Worm (Caenorhabditis elegans): ENCODE measurements around the gene gad-3.

gad-3 gene

DNA sequence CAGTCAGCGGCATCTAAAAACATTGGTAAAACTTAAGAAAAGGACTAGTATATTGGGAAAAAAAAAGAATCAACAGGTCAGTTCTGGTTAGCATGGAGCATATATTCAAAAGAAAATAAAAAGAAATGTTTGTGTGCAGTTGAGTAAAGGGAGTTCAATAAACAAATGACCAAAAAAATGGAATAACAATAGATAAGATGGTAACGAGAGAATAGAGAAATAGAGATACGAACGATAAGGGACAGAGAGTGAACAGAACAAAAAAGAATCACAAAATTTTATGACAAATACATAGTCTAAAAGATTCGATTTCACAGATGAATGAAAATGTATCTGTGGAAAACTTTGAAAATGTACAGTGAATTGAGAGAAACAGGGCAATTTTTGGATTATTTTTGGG, at the start of gene gad-3:
Gene gad-3 (minus strand): TSS at position 17 of the 400 bp plus-strand sequence.
- peak; percentile 41 for TF ChIP-seq nhr-85 (tag)
- TF ChIP-seq blmp-1 (tag; optimal IDR thresholded peaks at IDR 0.05) = peak; percentile 7
- TF ChIP-seq jun-1 (tag; optimal IDR thresholded peaks at IDR 0.05) = no peak
- TF ChIP-seq lin-14 (GFP tag; optimal IDR thresholded peaks at IDR 0.05) = peak; percentile 41
- TF ChIP-seq elt-2 (tag; optimal IDR thresholded peaks at IDR 0.05) = peak; percentile 52
- TF ChIP-seq mef-2 (tag; optimal IDR thresholded peaks at IDR 0.05) = no peak
- no peak for TF ChIP-seq unc-30 (tag; optimal IDR thresholded peaks at IDR 0.05)

DNA sequence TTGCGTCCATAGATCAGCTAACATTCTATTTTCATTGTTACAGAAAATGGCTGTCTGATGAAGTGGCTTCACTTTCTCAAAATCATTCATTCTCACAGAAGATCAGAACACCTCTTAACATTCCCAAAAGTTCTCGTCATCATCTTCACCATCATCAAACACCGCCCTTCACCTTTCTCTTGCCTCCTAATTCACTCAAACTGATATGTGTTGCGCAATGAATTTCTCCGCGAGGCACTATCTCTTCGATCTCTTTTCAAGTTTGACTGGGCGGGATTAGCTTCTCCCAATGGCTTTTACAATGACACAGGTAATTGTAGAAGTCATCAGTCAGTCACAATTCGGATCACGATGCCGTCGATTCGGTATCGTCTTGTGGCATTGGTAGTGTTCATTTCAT, 48.8 kb upstream of the gad-3 start, which contains the start of gene grd-6:
Gene grd-6 (plus strand): TSS at position 301 of the 400 bp plus-strand sequence.
- TF ChIP-seq aly-2 (tag; optimal IDR thresholded peaks at IDR 0.05) (no peak), blmp-1 (tag; optimal IDR thresholded peaks at IDR 0.05) (peak; percentile 54)

DNA sequence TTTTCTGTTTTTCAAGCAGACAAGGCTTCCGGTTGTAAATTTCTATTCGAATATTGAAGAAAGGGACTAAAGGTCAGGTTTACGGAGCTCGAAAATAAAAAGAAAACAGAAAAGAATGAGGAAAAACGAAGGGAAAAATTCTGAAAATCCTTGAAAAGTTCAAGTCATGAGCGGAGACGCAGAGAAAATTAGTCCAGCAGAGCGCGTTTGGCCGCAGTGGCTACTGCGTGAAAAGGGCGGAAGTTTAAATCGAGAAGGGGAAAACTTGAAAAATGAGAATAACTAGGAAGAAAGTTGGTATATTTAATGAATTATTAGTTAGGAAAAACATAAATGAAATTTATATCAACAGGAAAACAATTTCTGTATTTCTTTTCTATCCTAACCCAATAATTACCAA, 47.6 kb upstream of the gad-3 start:
- TF ChIP-seq mep-1 (tag; optimal IDR thresholded peaks at IDR 0.05) (peak; percentile 20), lin-14 (GFP tag; optimal IDR thresholded peaks at IDR 0.05) (peak; percentile 56), nhr-20 (tag; optimal IDR thresholded peaks at IDR 0.05) (peak; percentile 49), isw-1 (GFP tag; IDR thresholded peaks at IDR 0.05) (peak; percentile 46; the same call in 1 of the 2 replicates), unc-86 (tag; optimal IDR thresholded peaks at IDR 0.05) (peak; percentile 29), mdl-1 (tag; optimal IDR thresholded peaks at IDR 0.05) (peak in 1 of 2 experiments; percentile 23), nhr-19 (GFP tag; conservative IDR thresholded peaks at IDR 0.05) (peak; percentile 37; the same call in 1 of the 2 replicates), nhr-47 (tag; optimal IDR thresholded peaks at IDR 0.05) (peak; percentile 50), rnt-1 (tag; optimal IDR thresholded peaks at IDR 0.05) (peak; percentile 33), fos-1 (tag; optimal IDR thresholded peaks at IDR 0.05) (peak; percentile 27), efl-1 (optimal IDR thresholded peaks at IDR 0.05) (peak; percentile 54 to 88), efl-1 (GFP tag; optimal IDR thresholded peaks at IDR 0.05 in 1 of 2) (peak; percentile 90 to 99), nhr-77 (tag; optimal IDR thresholded peaks at IDR 0.05) (peak; percentile 19), nhr-85 (tag) (peak; percentile 44), nhr-71 (tag; optimal IDR thresholded peaks at IDR 0.05) (peak; percentile 64), tbx-2 (tag; optimal IDR thresholded peaks at IDR 0.05) (peak; percentile 42), blmp-1 (tag; optimal IDR thresholded peaks at IDR 0.05) (peak; percentile 62), unc-30 (tag; optimal IDR thresholded peaks at IDR 0.05) (no peak), skn-1 (tag; optimal IDR thresholded peaks at IDR 0.05) (peak; percentile 54), hlh-17 (GFP tag; optimal IDR thresholded peaks at IDR 0.05; ENCODE audit: borderline replicate concordance) (no peak), lsy-2 (tag; optimal IDR thresholded peaks at IDR 0.05) (peak; percentile 36 to 74), swsn-7 (tag; optimal IDR thresholded peaks at IDR 0.05) (peak; percentile 33), efl-3 (GFP tag; optimal IDR thresholded peaks at IDR 0.05) (no peak), xbp-1 (tag; optimal IDR thresholded peaks at IDR 0.05) (peak; percentile 17), snu-23 (GFP tag; optimal IDR thresholded peaks at IDR 0.05) (peak; percentile 50), lin-39 (tag; optimal IDR thresholded peaks at IDR 0.05) (no peak), lin-15B (tag; optimal IDR thresholded peaks at IDR 0.05) (peak; percentile 59), dpl-1 (GFP tag; optimal IDR thresholded peaks at IDR 0.05) (peak; percentile 76 to 89 (median 86)), nhr-237 (tag; optimal IDR thresholded peaks at IDR 0.05) (no peak), C16A3.4 (tag; optimal IDR thresholded peaks at IDR 0.05) (peak; percentile 68), ceh-82 (tag; optimal IDR thresholded peaks at IDR 0.05) (peak in 2 of 3 experiments; percentile 45 to 68), zag-1 (tag; optimal IDR thresholded peaks at IDR 0.05) (no peak), mab-9 (GFP tag; IDR thresholded peaks at IDR 0.05) (no peak), lin-35 (GFP tag; optimal IDR thresholded peaks at IDR 0.05) (peak; percentile 87 to 95)

DNA sequence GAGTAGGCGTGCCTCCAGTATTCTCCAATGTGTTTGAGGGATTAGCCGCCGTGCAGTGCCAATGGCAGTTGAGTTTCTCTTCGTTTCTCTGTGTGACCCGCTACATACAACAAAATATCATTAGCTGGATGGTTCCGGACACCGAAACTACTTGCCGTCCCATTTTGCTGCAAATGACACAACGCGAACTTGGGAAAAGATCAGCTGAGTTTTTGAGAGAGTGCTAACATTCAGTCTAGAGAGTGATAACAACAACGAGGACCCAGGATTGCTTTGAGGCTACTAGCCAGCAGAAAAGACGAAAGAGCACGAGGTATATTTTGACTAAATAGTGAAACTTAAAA, 46.6 kb upstream of the gad-3 start:
- no peak for TF ChIP-seq efl-1 (optimal IDR thresholded peaks at IDR 0.05)
- peak in 1 of 2 experiments; percentile 90 for TF ChIP-seq efl-1 (GFP tag; optimal IDR thresholded peaks at IDR 0.05 in 1 of 2)
- TF ChIP-seq nhr-11 (tag; optimal IDR thresholded peaks at IDR 0.05) = no peak

Data from whole organism, L1 larva.